Fruit fly (Drosophila melanogaster) whole organism, adult: ENCODE measurements around the gene CG46307.

Experiments
- CG14711 ChIP-seq: fragments of 200-800 bp; sonication (Bioruptor generic); optimal IDR thresholded peaks from 2 replicates; lab custom pipeline; 2018; ENCODE audit warnings: missing biosample characterization, mild to moderate bottlenecking, missing genetic modification characterization, moderate library complexity
- kay ChIP-seq: fragments of 200-800 bp; sonication (Bioruptor generic); peaks from one replicate; lab custom pipeline; 2016; ENCODE audit warnings: missing biosample characterization, missing genetic modification characterization, borderline replicate concordance
- tj ChIP-seq: fragments of 200-800 bp; sonication (Bioruptor generic); optimal IDR thresholded peaks from 3 replicates; lab custom pipeline; 2017; ENCODE audit warnings: missing biosample characterization, mild to moderate bottlenecking, missing genetic modification characterization, moderate library complexity

DNA sequence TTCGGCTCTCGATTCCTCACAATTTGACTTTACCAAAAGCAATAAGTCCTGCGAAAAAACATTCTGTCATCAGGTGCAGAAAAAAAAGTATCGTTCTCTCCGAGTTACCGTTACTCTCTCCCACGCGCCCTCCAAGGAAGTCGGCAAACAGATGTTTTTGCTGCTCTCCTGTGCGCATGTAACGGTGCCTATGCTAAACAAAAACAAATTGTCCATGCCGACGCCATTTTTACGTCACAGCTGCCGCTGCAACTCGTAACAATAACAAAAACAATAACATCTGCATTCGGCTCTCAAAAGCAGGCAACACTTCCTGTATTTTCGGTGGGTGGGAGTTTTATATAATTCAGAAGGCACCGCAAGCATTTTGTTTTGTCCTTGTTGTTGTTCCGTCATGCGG lies 759 bp downstream of the CG46307 start:
- TF ChIP-seq CG14711: no peak
- no peak for TF ChIP-seq tj (GFP tag; lab: Kevin White, UChicago)
- no peak for TF ChIP-seq kay (GFP tag; lab: Kevin White, UChicago)
